Worm (Caenorhabditis elegans) whole organism, L2 larva: ENCODE measurements around the gene F53E2.2.
A peak's percentile ranks its signal among the peaks of the same experiment; 100 is the strongest.

Source experiments
- C34F6.9 ChIP-seq: fragments of 150-350 bp; optimal IDR thresholded peaks from 2 replicates; lab custom pipeline; 2014; ENCODE audit warnings: missing biosample characterization, missing genetic modification characterization
- R02D3.7 ChIP-seq: fragments of 150-350 bp; optimal IDR thresholded peaks from 2 replicates; lab custom pipeline; 2014; ENCODE audit warnings: missing biosample characterization, missing genetic modification characterization
- alr-1 ChIP-seq: fragments of 150-350 bp; optimal IDR thresholded peaks from 2 replicates; lab custom pipeline; 2014; ENCODE audit warnings: missing biosample characterization, missing genetic modification characterization
- ama-1 ChIP-seq: fragments of 150-350 bp; optimal IDR thresholded peaks from 2 replicates; lab custom pipeline; 2018; ENCODE audit warnings: inconsistent platforms
- blmp-1 ChIP-seq: sonication (generic microtip); optimal IDR thresholded peaks from 2 replicates; lab custom pipeline; 2017; ENCODE audit warnings: missing genetic modification characterization, mild to moderate bottlenecking, missing compliant biosample characterization, antibody characterized with exemption, moderate library complexity; ENCODE audit not compliant: insufficient read depth
- ceh-16 ChIP-seq: fragments of 150-350 bp; optimal IDR thresholded peaks from 2 replicates; lab custom pipeline; 2014; ENCODE audit warnings: missing biosample characterization, missing genetic modification characterization
- crh-2 ChIP-seq: sonication (generic microtip); optimal IDR thresholded peaks from 2 replicates; lab custom pipeline; 2017; ENCODE audit warnings: missing biosample characterization, missing genetic modification characterization
- elt-1 ChIP-seq: fragments of 150-350 bp; optimal IDR thresholded peaks from 2 replicates; lab custom pipeline; 2014; ENCODE audit warnings: missing biosample characterization, missing genetic modification characterization
- elt-3 ChIP-seq: sonication (generic microtip); optimal IDR thresholded peaks from 2 replicates; lab custom pipeline; 2017; ENCODE audit warnings: missing biosample characterization, missing genetic modification characterization
- fos-1 ChIP-seq: fragments of 150-350 bp; optimal IDR thresholded peaks from 2 replicates; lab custom pipeline; 2014; ENCODE audit warnings: missing biosample characterization, missing genetic modification characterization
- gmeb-1 ChIP-seq: fragments of 150-350 bp; optimal IDR thresholded peaks from 2 replicates; lab custom pipeline; 2014; ENCODE audit warnings: missing biosample characterization, missing genetic modification characterization
- lin-11 ChIP-seq: fragments of 150-350 bp; sonication (generic microtip); optimal IDR thresholded peaks from 2 replicates; lab custom pipeline; 2014; ENCODE audit warnings: missing biosample characterization, missing genetic modification characterization, inconsistent platforms, mixed read lengths
- lin-39 ChIP-seq: fragments of 150-350 bp; optimal IDR thresholded peaks from 2 replicates; lab custom pipeline; 2014; ENCODE audit warnings: missing biosample characterization, missing genetic modification reagents, missing genetic modification characterization
- lsy-2 ChIP-seq, 2 experiments: fragments of 150-350 bp in 1 of 2; sonication (generic microtip) in 1 of 2; optimal IDR thresholded peaks; 2 replicates each; lab custom pipeline; 2014 to 2017; ENCODE audit warnings: missing biosample characterization in 2 of 2, missing genetic modification characterization in 2 of 2
- mab-5 ChIP-seq: fragments of 150-350 bp; optimal IDR thresholded peaks from 2 replicates; lab custom pipeline; 2014; ENCODE audit warnings: missing biosample characterization, missing genetic modification characterization
- mdl-1 ChIP-seq, 2 experiments: fragments of 150-350 bp in 1 of 2; sonication (generic microtip) in 1 of 2; optimal IDR thresholded peaks; 2 replicates each; lab custom pipeline; 2017; ENCODE audit warnings: missing biosample characterization in 2 of 2, missing genetic modification characterization in 2 of 2
- nhr-129 ChIP-seq: fragments of 150-350 bp; optimal IDR thresholded peaks from 2 replicates; lab custom pipeline; 2014; ENCODE audit warnings: missing biosample characterization, missing genetic modification characterization
- nhr-21 ChIP-seq: fragments of 150-350 bp; optimal IDR thresholded peaks from 2 replicates; lab custom pipeline; 2014; ENCODE audit warnings: missing biosample characterization, missing genetic modification characterization
- nhr-23 ChIP-seq: fragments of 150-350 bp; optimal IDR thresholded peaks from 2 replicates; lab custom pipeline; 2014; ENCODE audit warnings: missing biosample characterization, missing genetic modification reagents, missing genetic modification characterization
- nhr-25 ChIP-seq: fragments of 150-350 bp; sonication (generic microtip); optimal IDR thresholded peaks from 3 replicates; lab custom pipeline; 2014; ENCODE audit warnings: missing biosample characterization, missing genetic modification characterization
- nhr-77 ChIP-seq: fragments of 150-350 bp; optimal IDR thresholded peaks from 2 replicates; lab custom pipeline; 2014; ENCODE audit warnings: missing biosample characterization, missing genetic modification characterization
- sma-3 ChIP-seq: sonication (generic microtip); optimal IDR thresholded peaks from 2 replicates; lab custom pipeline; 2016; ENCODE audit warnings: missing genetic modification reagents, missing genetic modification characterization, missing compliant biosample characterization
- sma-9 ChIP-seq, 2 experiments: fragments of 150-350 bp in 1 of 2; sonication (generic microtip) in 1 of 2; optimal IDR thresholded peaks; 2 replicates each; lab custom pipeline; 2014 to 2016; ENCODE audit warnings: missing genetic modification characterization in 2 of 2, mild to moderate bottlenecking in 1 of 2, missing biosample characterization in 1 of 2, missing compliant biosample characterization in 1 of 2, missing genetic modification reagents in 1 of 2, moderate library complexity in 1 of 2
- unc-39 ChIP-seq: fragments of 150-350 bp; optimal IDR thresholded peaks from 2 replicates; lab custom pipeline; 2014; ENCODE audit warnings: missing biosample characterization, missing genetic modification characterization
- unc-55 ChIP-seq: fragments of 150-350 bp; sonication (generic microtip); optimal IDR thresholded peaks from 3 replicates; lab custom pipeline; 2014; ENCODE audit warnings: missing biosample characterization, missing genetic modification reagents, missing genetic modification characterization
- unc-62 ChIP-seq: fragments of 150-350 bp; optimal IDR thresholded peaks from 2 replicates; lab custom pipeline; 2014; ENCODE audit warnings: missing biosample characterization, missing genetic modification reagents, missing genetic modification characterization
- zag-1 ChIP-seq: fragments of 150-350 bp; optimal IDR thresholded peaks from 2 replicates; lab custom pipeline; 2014; ENCODE audit warnings: missing biosample characterization, missing genetic modification characterization
- ztf-1 ChIP-seq: fragments of 200-800 bp; sonication (Bioruptor generic); conservative IDR thresholded peaks from 2 replicates; pipeline ENCODE4 v1.3.6; 2022; ENCODE audit warnings: missing genetic modification characterization, missing compliant biosample characterization
- ztf-4 ChIP-seq: fragments of 150-350 bp; optimal IDR thresholded peaks from 2 replicates; lab custom pipeline; 2014; ENCODE audit warnings: missing biosample characterization, missing genetic modification characterization

F53E2.2 gene

ce11 chrV:1431702-1432187 lies 43.1 kb upstream of the F53E2.2 start, which contains the start of gene ges-1:
TSS of gene ges-1 (minus strand) at chrV:1432137.
- TF ChIP-seq blmp-1 (no peak), lsy-2 (tag; optimal IDR thresholded peaks at IDR 0.05; lab: Kevin White, UChicago) (no peak), lin-11 (tag; lab: Kevin White, UChicago) (no peak), nhr-21 (no peak), elt-1 (tag; lab: Kevin White, UChicago) (no peak), sma-3 (GFP tag; lab: Kevin White, UChicago) (no peak), C34F6.9 (no peak), unc-39 (tag; lab: Kevin White, UChicago) (no peak), alr-1 (tag; lab: Kevin White, UChicago) (no peak), unc-55 (GFP tag; lab: Kevin White, UChicago) (no peak), elt-3 (tag; lab: Kevin White, UChicago) (no peak), mab-5 (tag; lab: Kevin White, UChicago) (no peak)

DNA sequence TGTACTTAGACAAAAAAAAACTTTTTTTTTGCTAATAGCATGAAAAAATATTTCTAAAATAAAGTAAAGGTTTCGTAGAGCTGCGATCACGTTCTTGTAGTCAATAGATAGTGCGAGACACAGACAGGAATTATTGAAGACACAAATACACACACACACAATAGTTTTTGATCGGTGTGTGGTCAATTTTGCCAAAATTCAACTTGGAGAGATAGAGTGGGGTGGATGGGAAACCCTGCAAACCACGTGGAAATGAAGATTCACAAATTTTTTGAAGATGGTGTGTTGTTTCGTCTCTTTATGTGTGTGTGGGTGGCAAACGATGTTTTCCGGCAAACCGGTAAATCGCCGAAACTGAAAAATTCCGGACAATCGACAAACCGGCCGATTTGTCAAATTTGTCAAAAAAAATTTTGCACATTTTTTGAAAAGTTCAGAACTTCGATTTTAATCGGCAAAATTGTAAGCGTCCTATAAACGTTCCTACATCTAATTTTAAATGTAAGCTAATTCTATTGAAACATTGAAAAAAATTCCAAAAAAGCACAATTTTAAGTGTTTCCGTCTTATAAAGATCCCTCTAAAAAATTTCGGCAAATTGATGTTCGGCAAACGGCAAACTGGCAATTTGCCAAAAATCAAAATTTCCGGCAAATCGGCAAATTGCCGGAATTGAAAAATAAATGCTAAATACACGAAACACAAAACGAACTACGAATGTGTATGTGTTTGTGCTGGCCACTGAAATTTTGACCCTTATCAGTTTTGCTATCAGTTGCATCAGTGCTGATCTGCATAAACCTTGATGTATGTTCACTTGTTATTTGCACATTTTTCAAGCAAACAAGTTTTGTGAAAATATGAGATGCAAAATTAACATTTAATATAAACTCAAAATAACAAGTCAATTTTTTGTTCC lies 42.1 kb upstream of the F53E2.2 start:
- peak; percentile 98 for TF ChIP-seq gmeb-1 (tag; lab: Kevin White, UChicago)
- peak; percentile 18 for TF ChIP-seq fos-1 (tag; lab: Kevin White, UChicago)
- TF ChIP-seq nhr-129: no peak
- TF ChIP-seq ama-1: no peak

- TF ChIP-seq gmeb-1 (tag; lab: Kevin White, UChicago) (no peak), R02D3.7 (no peak), nhr-25 (no peak), unc-62 (GFP tag; lab: Kevin White, UChicago) (no peak)
- TF ChIP-seq, all 48 proteins: peak for 0
Observed at ce11 chrV:1433419-1433765, 41.5 kb upstream of the F53E2.2 start.

- peak; percentile 54 for TF ChIP-seq gmeb-1 (tag; lab: Kevin White, UChicago)
- no peak for TF ChIP-seq mdl-1 (tag; optimal IDR thresholded peaks at IDR 0.05; lab: Kevin White, UChicago)
Observed at ce11 chrV:1434398-1434797, 40.5 kb upstream of the F53E2.2 start.

- TF ChIP-seq gmeb-1 (tag; lab: Kevin White, UChicago): peak; percentile 13
- TF ChIP-seq lin-39 (tag; lab: Kevin White, UChicago): no peak
Observed at ce11 chrV:1435106-1435505, 39.8 kb upstream of the F53E2.2 start.

DNA sequence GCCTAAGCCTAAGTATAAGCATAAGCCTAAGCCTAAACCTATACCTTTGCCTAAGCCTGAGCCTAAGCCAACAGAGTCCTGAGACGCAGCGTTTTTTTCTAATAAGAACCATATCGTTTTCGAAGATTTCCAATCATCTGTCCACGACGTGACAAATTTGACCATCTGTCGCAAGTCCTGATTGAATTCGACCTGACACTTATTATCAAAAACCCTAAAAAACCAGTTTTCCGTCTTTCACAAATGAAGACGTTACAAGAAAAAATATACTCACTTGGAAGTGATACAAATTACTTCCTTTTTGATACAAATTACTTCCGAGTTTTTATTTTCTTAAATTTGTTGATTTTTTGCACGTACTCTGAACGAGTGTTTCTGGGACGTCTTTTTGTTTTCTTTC lies 36.7 kb upstream of the F53E2.2 start:
- TF ChIP-seq nhr-25 (peak; percentile 10), ceh-16 (tag; lab: Kevin White, UChicago) (no peak), alr-1 (tag; lab: Kevin White, UChicago) (no peak), ztf-1 (GFP tag; lab: Robert Waterston, UW) (no peak)
- TF ChIP-seq, all 48 proteins: peak for 1

- TF ChIP-seq zag-1 (tag; lab: Kevin White, UChicago): no peak
- peak; percentile 8 for TF ChIP-seq sma-9 (GFP tag; optimal IDR thresholded peaks at IDR 0.05; lab: Kevin White, UChicago)
- no peak for TF ChIP-seq sma-9 (tag; optimal IDR thresholded peaks at IDR 0.05; lab: Kevin White, UChicago)
- TF ChIP-seq nhr-25: peak; percentile 19
- TF ChIP-seq sma-3 (GFP tag; lab: Kevin White, UChicago): peak; percentile 41
- peak; percentile 16 for TF ChIP-seq gmeb-1 (tag; lab: Kevin White, UChicago)
Observed at ce11 chrV:1438832-1439231, 36.1 kb upstream of the F53E2.2 start, which contains the start of gene R09B5.11. TSS of gene R09B5.11 (plus strand) at chrV:1439205.

ce11 chrV:1442042-1442441 lies 32.8 kb upstream of the F53E2.2 start, which contains the start of gene cnc-11:
TSS of gene cnc-11 (plus strand) at chrV:1442342.
- TF ChIP-seq ama-1 (no peak), nhr-23 (no peak), crh-2 (tag; lab: Kevin White, UChicago) (no peak), nhr-77 (no peak), ztf-4 (no peak)
- TF ChIP-seq, all 48 proteins: peak for 0
